Fruit fly (Drosophila melanogaster): ENCODE measurements around the gene ng2.

The ng2 gene

dm6 chrX:3236586-3236985 lies 3.8 kb downstream of the ng2 start, which contains the start of gene CG14265:
Gene CG14265 (minus strand): TSS chrX:3236686.
- TF ChIP-seq usp (GFP tag; optimal IDR thresholded peaks at IDR 0.05), result no peak

dm6 chrX:3233683-3234082 lies 6.7 kb downstream of the ng2 start:
- TF ChIP-seq pan (optimal IDR thresholded peaks at IDR 0.05) (no peak), psq (optimal IDR thresholded peaks at IDR 0.05) (no peak), Dll (optimal IDR thresholded peaks at IDR 0.05) (no peak), usp (GFP tag; optimal IDR thresholded peaks at IDR 0.05) (no peak), CG8478 (optimal IDR thresholded peaks at IDR 0.05) (no peak), EcR (GFP tag; optimal IDR thresholded peaks at IDR 0.05) (no peak)

- no peak for TF ChIP-seq usp (GFP tag; optimal IDR thresholded peaks at IDR 0.05)
- TF ChIP-seq pan (optimal IDR thresholded peaks at IDR 0.05), result no peak
- no peak for TF ChIP-seq psq (optimal IDR thresholded peaks at IDR 0.05)
- no peak for TF ChIP-seq EcR (GFP tag; optimal IDR thresholded peaks at IDR 0.05)
- no peak for TF ChIP-seq CG8478 (optimal IDR thresholded peaks at IDR 0.05)
- TF ChIP-seq Dll (optimal IDR thresholded peaks at IDR 0.05), result no peak
Observed at dm6 chrX:3205887-3206794, 34.2 kb downstream of the ng2 start.

- no peak for TF ChIP-seq EcR (GFP tag; optimal IDR thresholded peaks at IDR 0.05)
Observed at dm6 chrX:3193774-3194173, 46.6 kb downstream of the ng2 start.

- TF ChIP-seq pan (optimal IDR thresholded peaks at IDR 0.05), result no peak
- TF ChIP-seq Dll (optimal IDR thresholded peaks at IDR 0.05), result no peak
- TF ChIP-seq psq (optimal IDR thresholded peaks at IDR 0.05), result no peak
- TF ChIP-seq EcR (GFP tag; optimal IDR thresholded peaks at IDR 0.05), result no peak
- TF ChIP-seq usp (GFP tag; optimal IDR thresholded peaks at IDR 0.05), result no peak
- TF ChIP-seq CG8478 (optimal IDR thresholded peaks at IDR 0.05), result no peak
Observed at dm6 chrX:3192301-3192700, 48.1 kb downstream of the ng2 start.

- TF ChIP-seq usp (GFP tag; optimal IDR thresholded peaks at IDR 0.05), result no peak
- no peak for TF ChIP-seq pan (optimal IDR thresholded peaks at IDR 0.05)
- TF ChIP-seq Dll (optimal IDR thresholded peaks at IDR 0.05), result no peak
- TF ChIP-seq EcR (GFP tag; optimal IDR thresholded peaks at IDR 0.05), result no peak
Observed at dm6 chrX:3190837-3191458, 49.4 kb downstream of the ng2 start.

Data from whole organism.